Worm (Caenorhabditis elegans) whole organism, L1 larva: ENCODE data around the gene ncs-4.

Experiments
- aly-2 ChIP-seq: fragments of 150-350 bp; optimal IDR thresholded peaks from 2 replicates; lab custom pipeline; 2014; ENCODE audit warnings: missing biosample characterization, missing genetic modification characterization
- elt-2 ChIP-seq: sonication (generic microtip); optimal IDR thresholded peaks from 2 replicates; lab custom pipeline; 2016; ENCODE audit warnings: missing genetic modification characterization, mild to moderate bottlenecking, inconsistent platforms, missing compliant biosample characterization, missing genetic modification reagents
- fos-1 ChIP-seq: fragments of 150-350 bp; optimal IDR thresholded peaks from 2 replicates; lab custom pipeline; 2014; ENCODE audit warnings: missing biosample characterization, missing genetic modification characterization
- mdl-1 ChIP-seq, 2 experiments: fragments of 150-350 bp; optimal IDR thresholded peaks; 2 replicates each; lab custom pipeline; 2014 to 2017; ENCODE audit warnings: missing biosample characterization in 2 of 2, missing genetic modification characterization in 2 of 2, inconsistent platforms in 1 of 2
- nhr-28 ChIP-seq: fragments of 150-350 bp; optimal IDR thresholded peaks from 2 replicates; lab custom pipeline; 2014; ENCODE audit warnings: missing biosample characterization, missing genetic modification characterization
- sptf-1 ChIP-seq: fragments of 150-350 bp; optimal IDR thresholded peaks from 2 replicates; lab custom pipeline; 2014; ENCODE audit warnings: missing biosample characterization, missing genetic modification characterization
- tbx-2 ChIP-seq: sonication (generic microtip); optimal IDR thresholded peaks from 2 replicates; lab custom pipeline; 2016; ENCODE audit warnings: missing genetic modification characterization, missing compliant biosample characterization
- unc-86 ChIP-seq: sonication (generic microtip); optimal IDR thresholded peaks from 2 replicates; lab custom pipeline; 2016; ENCODE audit warnings: missing genetic modification characterization, missing compliant biosample characterization
- ztf-4 ChIP-seq: fragments of 150-350 bp; optimal IDR thresholded peaks from 2 replicates; lab custom pipeline; 2014; ENCODE audit warnings: missing biosample characterization, missing genetic modification characterization

- TF ChIP-seq tbx-2 (tag; lab: Kevin White, UChicago) (peak; percentile 69), elt-2 (tag; lab: Kevin White, UChicago) (no peak), aly-2 (tag; lab: Kevin White, UChicago) (no peak), fos-1 (tag; lab: Kevin White, UChicago) (peak; percentile 46), mdl-1 (tag; optimal IDR thresholded peaks at IDR 0.05; lab: Kevin White, UChicago) (peak; percentile 31 to 72), sptf-1 (tag; lab: Kevin White, UChicago) (no peak), nhr-28 (no peak), ztf-4 (no peak), unc-86 (tag; lab: Kevin White, UChicago) (peak; percentile 68)
Observed at ce11 chrX:10188493-10188895, 12.2 kb downstream of the ncs-4 start.
